Fruit fly (Drosophila melanogaster) whole organism, prepupa: ENCODE data around the gene Chd64.

Experiments used
- Hr39 ChIP-seq: fragments of 200-800 bp; sonication (Bioruptor generic); optimal IDR thresholded peaks from 2 replicates; lab custom pipeline; 2016; ENCODE audit warnings: missing biosample characterization, missing genetic modification characterization
- Lpt ChIP-seq: fragments of 200-800 bp; sonication (Bioruptor generic); optimal IDR thresholded peaks from 3 replicates; lab custom pipeline; 2016; ENCODE audit warnings: missing biosample characterization, missing genetic modification characterization
- fd85E ChIP-seq: fragments of 200-800 bp; sonication (Bioruptor generic); optimal IDR thresholded peaks from 3 replicates; lab custom pipeline; 2016; ENCODE audit warnings: missing biosample characterization, missing genetic modification characterization

- TF ChIP-seq fd85E (GFP tag; lab: Kevin White, UChicago), result no peak
- no peak for TF ChIP-seq Hr39
- TF ChIP-seq Lpt (GFP tag; lab: Kevin White, UChicago), result no peak
Observed at dm6 chr3L:4118339-4118738, 3.8 kb downstream of the Chd64 start.
